Fruit fly (Drosophila melanogaster) whole organism, embryonic: ENCODE results near the gene Clc.

Experiments used
- Aef1 ChIP-seq: fragments of 200-800 bp; sonication (Bioruptor generic); IDR thresholded peaks from 3 replicates; pipeline ENCODE4 v1.3.6; 2022; ENCODE audit warnings: missing biosample characterization, missing genetic modification characterization
- Atf3 ChIP-seq: fragments of 200-800 bp; sonication (Bioruptor generic); optimal IDR thresholded peaks from 3 replicates; lab custom pipeline; 2016; ENCODE audit warnings: missing biosample characterization, missing genetic modification characterization
- Blimp-1 ChIP-seq: fragments of 200-800 bp; sonication (Bioruptor generic); optimal IDR thresholded peaks from 3 replicates; lab custom pipeline; 2018; ENCODE audit warnings: missing biosample characterization, missing genetic modification characterization, mild to moderate bottlenecking, moderate library complexity, missing genetic modification reagents
- CG12104 ChIP-seq: fragments of 200-800 bp; sonication (Bioruptor generic); optimal IDR thresholded peaks from 3 replicates; lab custom pipeline; 2016; ENCODE audit warnings: missing biosample characterization, missing genetic modification characterization
- CG12391 ChIP-seq: fragments of 200-800 bp; sonication (Bioruptor generic); optimal IDR thresholded peaks from 3 replicates; lab custom pipeline; 2018; ENCODE audit warnings: missing biosample characterization, mild to moderate bottlenecking, missing genetic modification characterization, moderate library complexity
- CG14860 ChIP-seq: fragments of 200-800 bp; sonication (Bioruptor generic); IDR thresholded peaks from 3 replicates; pipeline ENCODE4 v1.3.6; 2022; ENCODE audit warnings: missing biosample characterization, missing genetic modification characterization; ENCODE audit not compliant: partially characterized antibody
- CG15269 ChIP-seq: fragments of 200-800 bp; sonication (Bioruptor generic); optimal IDR thresholded peaks from 2 replicates; lab custom pipeline; 2018; ENCODE audit warnings: missing biosample characterization, mild to moderate bottlenecking, missing genetic modification characterization, moderate library complexity
- CG15514 ChIP-seq: fragments of 200-800 bp; sonication (Bioruptor generic); optimal IDR thresholded peaks from 3 replicates; lab custom pipeline; 2017; ENCODE audit warnings: missing biosample characterization, missing genetic modification characterization, mild to moderate bottlenecking, moderate library complexity, missing genetic modification reagents
- CG15696 ChIP-seq: fragments of 200-800 bp; sonication (Bioruptor generic); optimal IDR thresholded peaks from 2 replicates; lab custom pipeline; 2019; ENCODE audit warnings: missing biosample characterization, mild to moderate bottlenecking, missing genetic modification characterization, moderate library complexity
- CG1602 ChIP-seq: fragments of 200-800 bp; sonication (Bioruptor generic); optimal IDR thresholded peaks from 3 replicates; lab custom pipeline; 2016; ENCODE audit warnings: missing biosample characterization, missing genetic modification characterization
- CG1603 ChIP-seq: fragments of 200-800 bp; sonication (Bioruptor generic); optimal IDR thresholded peaks from 2 replicates; lab custom pipeline; 2019; ENCODE audit warnings: missing biosample characterization, mild to moderate bottlenecking, missing genetic modification characterization, moderate library complexity
- CG16813 ChIP-seq: fragments of 200-800 bp; sonication (Bioruptor generic); IDR thresholded peaks from 3 replicates; pipeline ENCODE4 v1.3.6; 2022; ENCODE audit warnings: missing biosample characterization, missing genetic modification characterization; ENCODE audit not compliant: partially characterized antibody
- CG17328 ChIP-seq: fragments of 200-800 bp; sonication (Bioruptor generic); IDR thresholded peaks from 2 replicates; pipeline ENCODE4 v1.3.6; 2022; ENCODE audit warnings: missing biosample characterization, missing genetic modification characterization
- CG17802 ChIP-seq: fragments of 200-800 bp; sonication (Bioruptor generic); optimal IDR thresholded peaks from 2 replicates; lab custom pipeline; 2018; ENCODE audit warnings: missing biosample characterization, mild to moderate bottlenecking, missing genetic modification characterization, moderate library complexity
- CG31388 ChIP-seq: fragments of 200-800 bp; sonication (Bioruptor generic); optimal IDR thresholded peaks from 2 replicates; lab custom pipeline; 2016; ENCODE audit warnings: missing biosample characterization, missing genetic modification characterization
- CG34376 ChIP-seq: fragments of 200-800 bp; sonication (Bioruptor generic); optimal IDR thresholded peaks from 2 replicates; lab custom pipeline; 2018; ENCODE audit warnings: missing biosample characterization, mild to moderate bottlenecking, missing genetic modification characterization
- CG4730 ChIP-seq: fragments of 200-800 bp; sonication (Bioruptor generic); IDR thresholded peaks from 2 replicates; pipeline ENCODE4 v1.3.6; 2022; ENCODE audit warnings: missing biosample characterization, missing genetic modification characterization
- CG5953 ChIP-seq: fragments of 200-800 bp; sonication (Bioruptor generic); IDR thresholded peaks from 2 replicates; pipeline ENCODE4 v1.3.6; 2022; ENCODE audit warnings: missing biosample characterization, missing genetic modification characterization
- CG6683 ChIP-seq: fragments of 200-800 bp; sonication (Bioruptor generic); optimal IDR thresholded peaks from 2 replicates; lab custom pipeline; 2017; ENCODE audit warnings: missing biosample characterization, mild to moderate bottlenecking, missing genetic modification characterization, missing genetic modification reagents
- CG6813 ChIP-seq: fragments of 200-800 bp; sonication (Bioruptor generic); optimal IDR thresholded peaks from 2 replicates; lab custom pipeline; 2017; ENCODE audit warnings: missing biosample characterization, missing genetic modification characterization, mild to moderate bottlenecking, moderate library complexity, missing genetic modification reagents
- CG7745 ChIP-seq: fragments of 200-800 bp; sonication (Bioruptor generic); optimal IDR thresholded peaks from 2 replicates; lab custom pipeline; 2018; ENCODE audit warnings: missing biosample characterization, mild to moderate bottlenecking, missing genetic modification characterization, moderate library complexity
- CG7928 ChIP-seq: fragments of 200-800 bp; sonication (Bioruptor generic); optimal IDR thresholded peaks from 2 replicates; lab custom pipeline; 2017; ENCODE audit warnings: missing biosample characterization, mild to moderate bottlenecking, missing genetic modification characterization
- CG8765 ChIP-seq: fragments of 200-800 bp; sonication (Bioruptor generic); IDR thresholded peaks from 2 replicates; pipeline ENCODE4 v1.3.6; 2022; ENCODE audit warnings: missing biosample characterization, missing genetic modification characterization
- CG8944 ChIP-seq: fragments of 200-800 bp; sonication (Bioruptor generic); optimal IDR thresholded peaks from 3 replicates; lab custom pipeline; 2016; ENCODE audit warnings: missing biosample characterization, missing genetic modification characterization
- Dp ChIP-seq: fragments of 200-800 bp; sonication (Bioruptor generic); optimal IDR thresholded peaks from 2 replicates; lab custom pipeline; 2018; ENCODE audit warnings: missing biosample characterization, mild to moderate bottlenecking, missing genetic modification characterization, moderate library complexity
- Eip74EF ChIP-seq, 2 experiments: fragments of 200-800 bp in 1 of 2; fragments of >200 bp in 1 of 2; sonication (Bioruptor generic) in 1 of 2; optimal IDR thresholded peaks; 2 replicates each; lab custom pipeline; 2017 to 2019; ENCODE audit warnings: missing biosample characterization in 2 of 2, missing genetic modification characterization in 2 of 2, mild to moderate bottlenecking in 1 of 2, moderate library complexity in 1 of 2
- Gsc ChIP-seq: fragments of 200-800 bp; sonication (Bioruptor generic); IDR thresholded peaks from 2 replicates; pipeline ENCODE4 v1.3.6; 2022; ENCODE audit warnings: missing biosample characterization, missing genetic modification characterization
- Hsf ChIP-seq: fragments of 200-800 bp; sonication (Bioruptor generic); optimal IDR thresholded peaks from 3 replicates; lab custom pipeline; 2016; ENCODE audit warnings: missing biosample characterization, missing genetic modification characterization
- MBD-R2 ChIP-seq: fragments of 200-800 bp; sonication (Bioruptor generic); IDR thresholded peaks from 2 replicates; pipeline ENCODE4 v1.3.6; 2022; ENCODE audit warnings: missing biosample characterization, missing genetic modification characterization
- Neu2 ChIP-seq: fragments of 200-800 bp; sonication (Bioruptor generic); optimal IDR thresholded peaks from 3 replicates; lab custom pipeline; 2016; ENCODE audit warnings: missing biosample characterization, missing genetic modification characterization, borderline replicate concordance
- NfI ChIP-seq: fragments of 200-800 bp; sonication (Bioruptor generic); optimal IDR thresholded peaks from 3 replicates; lab custom pipeline; 2018; ENCODE audit warnings: missing biosample characterization, mild to moderate bottlenecking, missing genetic modification characterization, moderate library complexity
- Sin3A ChIP-seq: fragments of >200 bp; optimal IDR thresholded peaks from 2 replicates; lab custom pipeline; 2018
- Sry-β ChIP-seq: fragments of 200-800 bp; sonication (Bioruptor generic); optimal IDR thresholded peaks from 2 replicates; lab custom pipeline; 2018; ENCODE audit warnings: missing biosample characterization, mild to moderate bottlenecking, missing genetic modification characterization, moderate library complexity
- Xbp1 ChIP-seq: fragments of 200-800 bp; sonication (Bioruptor generic); optimal IDR thresholded peaks from 3 replicates; lab custom pipeline; 2016; ENCODE audit warnings: missing biosample characterization, mild to moderate bottlenecking, missing genetic modification characterization
- Xrp1 ChIP-seq: fragments of 200-800 bp; sonication (Bioruptor generic); IDR thresholded peaks from 2 replicates; pipeline ENCODE4 v1.3.6; 2022; ENCODE audit warnings: missing biosample characterization, missing genetic modification characterization
- ara ChIP-seq: fragments of 200-800 bp; sonication (Bioruptor generic); IDR thresholded peaks from 2 replicates; pipeline ENCODE4 v1.3.6; 2022; ENCODE audit warnings: missing biosample characterization, missing genetic modification characterization
- bbx ChIP-seq: fragments of 200-800 bp; sonication (Bioruptor generic); IDR thresholded peaks from 2 replicates; pipeline ENCODE4 v1.3.6; 2022; ENCODE audit warnings: missing biosample characterization, missing genetic modification characterization; ENCODE audit not compliant: partially characterized antibody
- crol ChIP-seq: fragments of 200-800 bp; sonication (Bioruptor generic); IDR thresholded peaks from 2 replicates; pipeline ENCODE4 v1.3.6; 2022; ENCODE audit warnings: missing biosample characterization, missing genetic modification characterization
- cwo ChIP-seq: fragments of 200-800 bp; sonication (Bioruptor generic); optimal IDR thresholded peaks from 3 replicates; lab custom pipeline; 2017; ENCODE audit warnings: missing biosample characterization, missing genetic modification characterization, mild to moderate bottlenecking, moderate library complexity, missing genetic modification reagents
- dan ChIP-seq: fragments of 200-800 bp; sonication (Bioruptor generic); IDR thresholded peaks from 2 replicates; pipeline ENCODE4 v1.3.6; 2022; ENCODE audit warnings: missing biosample characterization, missing genetic modification characterization
- dysf ChIP-seq: fragments of 200-800 bp; sonication (Bioruptor generic); IDR thresholded peaks from 3 replicates; pipeline ENCODE4 v1.3.6; 2022; ENCODE audit warnings: missing biosample characterization, missing genetic modification characterization
- gcm ChIP-seq: fragments of 200-800 bp; sonication (Bioruptor generic); optimal IDR thresholded peaks from 2 replicates; lab custom pipeline; 2019; ENCODE audit warnings: missing biosample characterization, mild to moderate bottlenecking, missing genetic modification characterization, moderate library complexity
- her ChIP-seq: fragments of 200-800 bp; sonication (Bioruptor generic); optimal IDR thresholded peaks from 2 replicates; lab custom pipeline; 2016; ENCODE audit warnings: missing biosample characterization, missing genetic modification characterization
- lola ChIP-seq, 3 experiments: fragments of >200 bp in 2 of 3; fragments of 200-800 bp in 1 of 3; sonication (Bioruptor generic) in 1 of 3; optimal IDR thresholded peaks; 2 replicates each; lab custom pipeline; 2017 to 2019; ENCODE audit warnings: missing biosample characterization in 3 of 3, missing genetic modification characterization in 3 of 3, mild to moderate bottlenecking in 1 of 3, moderate library complexity in 1 of 3
- oc ChIP-seq: fragments of 200-800 bp; sonication (Bioruptor generic); optimal IDR thresholded peaks from 2 replicates; lab custom pipeline; 2018; ENCODE audit warnings: missing biosample characterization, mild to moderate bottlenecking, missing genetic modification characterization, moderate library complexity
- ranshi ChIP-seq: fragments of 200-800 bp; sonication (Bioruptor generic); IDR thresholded peaks from 2 replicates; pipeline ENCODE4 v1.3.6; 2022; ENCODE audit warnings: missing biosample characterization, missing genetic modification characterization
- sc ChIP-seq, 3 experiments: fragments of >200 bp in 2 of 3; fragments of 200-800 bp in 1 of 3; sonication (Bioruptor generic) in 1 of 3; optimal IDR thresholded peaks; 2 replicates in 2 of 3; 3 replicates in 1 of 3; lab custom pipeline; 2017; ENCODE audit warnings: mild to moderate bottlenecking in 1 of 3, missing biosample characterization in 1 of 3, missing genetic modification characterization in 1 of 3, missing genetic modification reagents in 1 of 3
- trh ChIP-seq: fragments of 200-800 bp; sonication (Bioruptor generic); optimal IDR thresholded peaks from 2 replicates; lab custom pipeline; 2016; ENCODE audit warnings: missing biosample characterization, missing genetic modification characterization
- twi ChIP-seq: fragments of 200-800 bp; optimal IDR thresholded peaks from 2 replicates; lab custom pipeline; 2019; ENCODE audit warnings: missing biosample characterization, mild to moderate bottlenecking, missing genetic modification characterization, moderate library complexity

Clc gene

dm6 chr3L:20195875-20196274 is 45.0 kb upstream of the Clc start (continued):
- TF ChIP-seq ranshi (GFP tag; lab: Robert Waterston, UW) (peak; percentile 52), twi (tag; lab: Kevin White, UChicago) (no peak), CG16813 (GFP tag; lab: Robert Waterston, UW) (no peak), CG5953 (GFP tag; lab: Robert Waterston, UW) (peak; percentile 43; the same call in 1 of the 2 replicates), bbx (GFP tag; lab: Robert Waterston, UW) (no peak), CG7745 (tag; lab: Kevin White, UChicago) (no peak), CG1602 (GFP tag; lab: Kevin White, UChicago) (peak; percentile 62), CG4730 (GFP tag; lab: Robert Waterston, UW) (peak; percentile 55; the same call in 1 of the 2 replicates), gcm (peak; percentile 30), NfI (peak; percentile 57), Neu2 (no peak), CG8765 (no peak), Aef1 (GFP tag; lab: Robert Waterston, UW) (peak; percentile 39; the same call in 2 of the 3 replicates), oc (tag; lab: Kevin White, UChicago) (peak; percentile 68), dan (no peak), CG34376 (GFP tag; lab: Kevin White, UChicago) (no peak), CG8944 (GFP tag; lab: Kevin White, UChicago) (peak; percentile 63), Sry-β (no peak), her (GFP tag; lab: Kevin White, UChicago) (peak; percentile 1), lola (GFP tag; optimal IDR thresholded peaks at IDR 0.05; lab: Kevin White, UChicago) (peak in 1 of 3 experiments; percentile 58), CG12104 (no peak), crol (GFP tag; lab: Robert Waterston, UW) (no peak), CG14860 (no peak), CG15696 (tag; lab: Kevin White, UChicago) (peak; percentile 1), Hsf (GFP tag; lab: Kevin White, UChicago) (peak; percentile 56), Blimp-1 (GFP tag; lab: Kevin White, UChicago) (peak; percentile 71), trh (GFP tag; lab: Kevin White, UChicago) (no peak), Eip74EF (GFP tag; optimal IDR thresholded peaks at IDR 0.05; lab: Kevin White, UChicago) (peak in 1 of 2 experiments; percentile 51), CG6813 (peak; percentile 53), CG6683 (GFP tag; lab: Kevin White, UChicago) (no peak), CG15269 (tag; lab: Kevin White, UChicago) (peak; percentile 54), ara (GFP tag; lab: Robert Waterston, UW) (peak; percentile 74), CG12391 (tag; lab: Kevin White, UChicago) (peak; percentile 62), cwo (no peak), CG17802 (peak; percentile 52), CG31388 (GFP tag; lab: Kevin White, UChicago) (no peak), CG15514 (GFP tag; lab: Kevin White, UChicago) (no peak), MBD-R2 (GFP tag; lab: Robert Waterston, UW) (0 out of 2 replicates have a peak, but pooled peaks have one; percentile 14), Xrp1 (GFP tag; lab: Robert Waterston, UW) (peak; percentile 81), Atf3 (GFP tag; lab: Kevin White, UChicago) (peak; percentile 34), Sin3A (lab: Kevin White, UChicago) (no peak), CG1603 (tag; lab: Kevin White, UChicago) (peak; percentile 87), dysf (GFP tag; lab: Robert Waterston, UW) (peak; percentile 75), Xbp1 (GFP tag; lab: Kevin White, UChicago) (peak; percentile 66), CG17328 (GFP tag; lab: Robert Waterston, UW) (peak; percentile 48), Dp (GFP tag; lab: Kevin White, UChicago) (no peak), sc (optimal IDR thresholded peaks at IDR 0.05; lab: Kevin White, UChicago) (no peak), sc (GFP tag; optimal IDR thresholded peaks at IDR 0.05; lab: Kevin White, UChicago) (peak; percentile 4), Gsc (peak; percentile 23; the same call in 1 of the 2 replicates), CG7928 (no peak)
